Worm (Caenorhabditis elegans): Measurements from ENCODE around the gene dhhc-14.

dhhc-14 gene

DNA sequence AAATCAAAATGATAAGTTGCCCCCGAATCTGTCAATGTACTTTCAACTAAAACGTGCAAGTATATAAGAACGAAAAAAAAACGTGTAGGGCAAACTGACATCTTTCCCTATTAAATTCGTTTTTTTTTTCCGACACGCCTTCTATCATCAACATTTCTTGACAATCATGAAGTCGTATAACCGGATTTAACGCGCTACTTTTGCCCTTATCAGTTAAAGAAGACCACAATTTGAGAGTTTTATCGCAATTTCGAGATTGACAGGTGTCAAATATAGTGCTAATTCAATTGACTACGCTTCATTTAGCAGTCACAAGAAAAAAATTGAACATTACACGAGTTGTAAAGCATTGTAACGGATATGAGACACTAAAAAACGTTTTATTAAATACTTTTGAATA is 15.1 kb downstream of the dhhc-14 start (continued):
- TF ChIP-seq lin-39 (tag; optimal IDR thresholded peaks at IDR 0.05) (no peak), jun-1 (tag; optimal IDR thresholded peaks at IDR 0.05) (no peak), Y75B8A.6 (GFP tag; IDR thresholded peaks at IDR 0.05) (no peak), mdt-29 (GFP tag; IDR thresholded peaks at IDR 0.05) (no peak), madf-9 (GFP tag; conservative IDR thresholded peaks at IDR 0.05) (no peak), unc-130 (GFP tag; optimal IDR thresholded peaks at IDR 0.05) (no peak), nhr-25 (tag; optimal IDR thresholded peaks at IDR 0.05; ENCODE audit: borderline replicate concordance, insufficient read depth) (no peak), zfp-3 (GFP tag; conservative IDR thresholded peaks at IDR 0.05) (no peak), zfp-2 (tag; optimal IDR thresholded peaks at IDR 0.05) (no peak), saeg-2 (GFP tag; IDR thresholded peaks at IDR 0.05) (no peak), lim-7 (GFP tag; IDR thresholded peaks at IDR 0.05) (no peak), unc-39 (tag; optimal IDR thresholded peaks at IDR 0.05) (no peak), D1046.2 (GFP tag; IDR thresholded peaks at IDR 0.05) (no peak), attf-4 (tag; optimal IDR thresholded peaks at IDR 0.05) (no peak), egl-27 (tag; optimal IDR thresholded peaks at IDR 0.05) (no peak), unc-62 (GFP tag; optimal IDR thresholded peaks at IDR 0.05 in 1 of 2) (peak; percentile 80 to 81), unc-62 (tag; optimal IDR thresholded peaks at IDR 0.05) (no peak), ZK546.5 (tag; optimal IDR thresholded peaks at IDR 0.05) (no peak), Y105C5A.15 (GFP tag; IDR thresholded peaks at IDR 0.05) (no peak), vab-7 (GFP tag; IDR thresholded peaks at IDR 0.05) (no peak), snpc-4 (tag; optimal IDR thresholded peaks at IDR 0.05) (no peak), nhr-48 (tag; optimal IDR thresholded peaks at IDR 0.05) (no peak), mxl-2 (GFP tag; conservative IDR thresholded peaks at IDR 0.05) (no peak), ctbp-1 (GFP tag; IDR thresholded peaks at IDR 0.05) (no peak), spr-3 (GFP tag; optimal IDR thresholded peaks at IDR 0.05) (no peak), ceh-44 (GFP tag; IDR thresholded peaks at IDR 0.05) (no peak), lin-13 (GFP tag; optimal IDR thresholded peaks at IDR 0.05) (no peak), ama-1 (optimal IDR thresholded peaks at IDR 0.05) (no peak), spr-1 (tag; optimal IDR thresholded peaks at IDR 0.05) (no peak), mep-1 (tag; optimal IDR thresholded peaks at IDR 0.05) (no peak), aha-1 (tag) (no peak)

DNA sequence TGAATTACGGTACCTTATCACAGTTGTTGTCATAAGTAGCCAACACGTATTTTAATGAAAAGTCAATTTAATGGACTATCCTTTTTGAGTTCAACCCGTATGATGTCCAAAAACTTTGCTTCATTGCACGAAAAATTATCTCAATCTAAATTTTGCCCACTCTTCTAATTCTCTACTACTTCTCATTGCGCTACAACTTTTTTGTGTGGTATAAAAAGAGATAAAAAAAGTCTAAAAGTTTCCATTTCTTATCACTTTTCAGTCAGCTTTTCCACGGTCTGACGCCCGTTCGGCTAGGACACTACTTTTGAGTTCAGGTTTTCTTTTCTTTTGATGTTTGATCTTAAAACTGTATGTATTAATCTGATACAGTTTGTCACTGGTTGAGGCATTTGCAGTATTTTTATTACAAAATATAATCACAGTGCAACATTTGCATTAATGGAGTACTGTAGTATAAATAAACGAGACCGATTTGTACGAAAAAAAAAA is 15.8 kb downstream of the dhhc-14 start:
- TF ChIP-seq aha-1 (tag) (peak; percentile 98), pqm-1 (tag; optimal IDR thresholded peaks at IDR 0.05) (peak; percentile 32), dve-1 (tag; optimal IDR thresholded peaks at IDR 0.05; ENCODE audit: insufficient read depth) (peak; percentile 21), snpc-4 (tag; optimal IDR thresholded peaks at IDR 0.05) (no peak), daf-16 (GFP tag; optimal IDR thresholded peaks at IDR 0.05) (no peak), daf-16 (tag; optimal IDR thresholded peaks at IDR 0.05) (peak; percentile 7)

DNA sequence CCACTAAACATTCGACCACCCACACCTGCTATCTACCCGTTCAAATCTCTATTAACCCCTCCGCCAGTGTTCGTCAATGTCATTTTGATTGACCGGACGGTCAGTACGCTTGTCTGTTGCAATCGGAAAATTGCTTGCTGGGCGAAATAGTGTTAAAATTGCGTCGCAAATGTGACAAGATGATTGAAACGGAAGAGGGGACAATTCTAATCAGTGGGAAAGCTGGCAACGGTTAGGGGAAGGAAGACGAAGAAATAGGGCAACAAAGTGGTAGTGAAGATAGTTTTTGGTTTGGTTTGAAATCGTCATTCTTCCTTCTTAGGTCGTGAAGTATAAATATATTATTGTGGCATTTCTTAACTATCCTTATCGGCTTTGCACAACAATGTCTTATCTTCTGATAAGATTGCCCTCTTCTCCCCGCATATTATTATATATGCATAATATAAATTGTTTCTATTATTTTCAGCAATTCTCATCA is 16.4 kb downstream of the dhhc-14 start:
- no peak for TF ChIP-seq F10B5.3 (tag; optimal IDR thresholded peaks at IDR 0.05)
- TF ChIP-seq dmd-9 (GFP tag; IDR thresholded peaks at IDR 0.05): no peak
- TF ChIP-seq dmd-8 (GFP tag; IDR thresholded peaks at IDR 0.05): no peak
- no peak for TF ChIP-seq ztf-11 (tag; optimal IDR thresholded peaks at IDR 0.05)
- no peak for TF ChIP-seq set-16 (GFP tag; IDR thresholded peaks at IDR 0.05)
- peak; percentile 70 for TF ChIP-seq dmd-6 (GFP tag; IDR thresholded peaks at IDR 0.05)
- no peak for TF ChIP-seq dpl-1 (GFP tag; optimal IDR thresholded peaks at IDR 0.05)
- no peak for TF ChIP-seq hmg-1.1 (GFP tag; IDR thresholded peaks at IDR 0.05)
- no peak for TF ChIP-seq tag-97 (GFP tag; IDR thresholded peaks at IDR 0.05)
- TF ChIP-seq egl-27 (tag; optimal IDR thresholded peaks at IDR 0.05): no peak
- TF ChIP-seq ama-1 (optimal IDR thresholded peaks at IDR 0.05): no peak
- no peak for TF ChIP-seq F49E8.2 (tag; optimal IDR thresholded peaks at IDR 0.05; ENCODE audit: borderline replicate concordance)
- TF ChIP-seq F26F4.8 (GFP tag; conservative IDR thresholded peaks at IDR 0.05): no peak
- no peak for TF ChIP-seq arid-1 (GFP tag; conservative IDR thresholded peaks at IDR 0.05)
- TF ChIP-seq F37D6.2 (tag; optimal IDR thresholded peaks at IDR 0.05): no peak
- TF ChIP-seq nhr-76 (tag; optimal IDR thresholded peaks at IDR 0.05): no peak
- no peak for TF ChIP-seq fos-1 (tag; optimal IDR thresholded peaks at IDR 0.05)
- TF ChIP-seq T20F7.1 (GFP tag; optimal IDR thresholded peaks at IDR 0.05): no peak
- TF ChIP-seq unc-62 (GFP tag; optimal IDR thresholded peaks at IDR 0.05 in 1 of 2): peak in 1 of 2 experiments; percentile 96
- TF ChIP-seq unc-62 (tag; optimal IDR thresholded peaks at IDR 0.05): no peak
- TF ChIP-seq spr-1 (tag; optimal IDR thresholded peaks at IDR 0.05): no peak
